Worm (Caenorhabditis elegans): ENCODE data around the gene pqn-84.

DNA sequence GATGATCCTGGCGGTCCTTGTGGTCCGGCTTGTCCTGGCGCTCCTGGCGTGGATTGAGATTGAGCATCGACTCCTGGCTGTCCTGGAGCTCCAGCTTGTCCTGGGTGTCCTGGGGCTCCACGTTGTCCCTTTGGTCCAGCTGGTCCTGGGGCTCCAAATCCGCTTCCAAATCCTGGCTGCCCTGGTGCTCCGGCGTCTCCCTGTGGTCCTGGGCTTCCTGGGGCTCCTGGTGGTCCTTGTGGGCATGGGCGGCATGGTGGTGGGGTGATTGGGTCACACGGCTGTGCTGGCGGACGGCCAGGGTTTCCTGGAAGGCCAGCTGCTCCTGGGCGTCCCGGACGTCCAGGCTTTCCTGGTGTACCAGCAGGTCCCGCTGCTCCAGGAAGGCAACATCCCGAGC, 5.9 kb downstream of the pqn-84 start:
- TF ChIP-seq elt-1 (tag; optimal IDR thresholded peaks at IDR 0.05): no peak
- TF ChIP-seq elt-3 (tag; optimal IDR thresholded peaks at IDR 0.05): no peak
- TF ChIP-seq unc-39 (tag; optimal IDR thresholded peaks at IDR 0.05): no peak
- no peak for TF ChIP-seq dmd-4 (tag; optimal IDR thresholded peaks at IDR 0.05)
- TF ChIP-seq sma-9 (GFP tag; optimal IDR thresholded peaks at IDR 0.05): no peak
- TF ChIP-seq sma-9 (tag; optimal IDR thresholded peaks at IDR 0.05): no peak

Measured in whole organism, L2 larva.